Worm (Caenorhabditis elegans): ENCODE data around the gene slfl-4.
"Not testable (repeated sequence)": the region's sequence is repeated elsewhere in the genome, so short reads cannot be mapped to it uniquely, and the experiment has no call there.

- not testable (repeated sequence) for TF ChIP-seq flt-1 (GFP tag; IDR thresholded peaks at IDR 0.05); ztf-23 (GFP tag; IDR thresholded peaks at IDR 0.05); ref-1 (GFP tag; conservative IDR thresholded peaks at IDR 0.05); T22C8.4 (GFP tag; IDR thresholded peaks at IDR 0.05); med-1 (GFP tag; optimal IDR thresholded peaks at IDR 0.05; ENCODE audit: insufficient read depth); tab-1 (GFP tag; IDR thresholded peaks at IDR 0.05); ztf-29 (GFP tag; IDR thresholded peaks at IDR 0.05); cog-1 (tag; optimal IDR thresholded peaks at IDR 0.05)
These were observed 41.9 kb downstream of the slfl-4 start, which contains the start of gene msp-65 for ce11 chrIV:5316223-5316622.
